Fruit fly (Drosophila melanogaster): ENCODE results near the gene Spt7.

dm6 chrX:17833986-17834385 lies 16.3 kb upstream of the Spt7 start:
- no peak for TF ChIP-seq CG8478 (optimal IDR thresholded peaks at IDR 0.05)
- TF ChIP-seq CTCF (optimal IDR thresholded peaks at IDR 0.05): no peak

All from S2 (cell line).